Worm (Caenorhabditis elegans) whole organism, L1 larva: Measurements from ENCODE around the gene F39E9.6.

Experiments used
- ceh-82 ChIP-seq, 3 experiments: fragments of 150-350 bp in 1 of 3; sonication (generic microtip) in 2 of 3; optimal IDR thresholded peaks; 2 replicates each; lab custom pipeline; 2014 to 2017; ENCODE audit warnings: missing biosample characterization in 3 of 3, missing genetic modification characterization in 3 of 3
- dpl-1 ChIP-seq, 3 experiments: fragments of 150-350 bp in 2 of 3; sonication (generic microtip) in 1 of 3; optimal IDR thresholded peaks; 2 replicates each; lab custom pipeline; 2014 to 2017; ENCODE audit warnings: missing biosample characterization in 3 of 3, missing genetic modification characterization in 3 of 3, missing genetic modification reagents in 3 of 3
- egl-27 ChIP-seq, 2 experiments: fragments of 150-350 bp in 1 of 2; sonication (generic microtip); optimal IDR thresholded peaks; 3 replicates each; lab custom pipeline; 2017 to 2018; ENCODE audit warnings: missing biosample characterization in 2 of 2, missing genetic modification characterization in 2 of 2, missing genetic modification reagents in 2 of 2
- elt-3 ChIP-seq, 6 experiments: fragments of 150-350 bp in 1 of 6; sonication (generic microtip); optimal IDR thresholded peaks; 2 replicates each; lab custom pipeline; 2017 to 2018; ENCODE audit warnings: missing biosample characterization in 6 of 6, missing genetic modification characterization in 6 of 6, inconsistent platforms in 1 of 6
- fos-1 ChIP-seq: fragments of 150-350 bp; optimal IDR thresholded peaks from 2 replicates; lab custom pipeline; 2014; ENCODE audit warnings: missing biosample characterization, missing genetic modification characterization
- hpl-2 ChIP-seq: fragments of 150-350 bp; optimal IDR thresholded peaks from 2 replicates; lab custom pipeline; 2014; ENCODE audit warnings: missing biosample characterization, missing genetic modification reagents, missing genetic modification characterization
- nhr-77 ChIP-seq: fragments of 150-350 bp; optimal IDR thresholded peaks from 2 replicates; lab custom pipeline; 2014; ENCODE audit warnings: missing biosample characterization, missing genetic modification characterization
- nhr-84 ChIP-seq: sonication (generic microtip); optimal IDR thresholded peaks from 2 replicates; lab custom pipeline; 2017; ENCODE audit warnings: missing biosample characterization, missing genetic modification characterization
- pag-3 ChIP-seq: sonication (generic microtip); optimal IDR thresholded peaks from 2 replicates; lab custom pipeline; 2017; ENCODE audit warnings: missing genetic modification characterization, mild to moderate bottlenecking, missing compliant biosample characterization, antibody characterized with exemption, borderline replicate concordance; ENCODE audit not compliant: insufficient read depth
- unc-98 ChIP-seq: fragments of 200-800 bp; sonication (Bioruptor generic); IDR thresholded peaks from 2 replicates; pipeline ENCODE4 v1.3.6; 2022; ENCODE audit warnings: missing genetic modification characterization, missing compliant biosample characterization
- ztf-11 ChIP-seq, 2 experiments: sonication (generic microtip); optimal IDR thresholded peaks; 2 replicates each; lab custom pipeline; 2016 to 2017; ENCODE audit warnings: missing genetic modification characterization in 2 of 2, missing biosample characterization in 1 of 2, missing compliant biosample characterization in 1 of 2

DNA sequence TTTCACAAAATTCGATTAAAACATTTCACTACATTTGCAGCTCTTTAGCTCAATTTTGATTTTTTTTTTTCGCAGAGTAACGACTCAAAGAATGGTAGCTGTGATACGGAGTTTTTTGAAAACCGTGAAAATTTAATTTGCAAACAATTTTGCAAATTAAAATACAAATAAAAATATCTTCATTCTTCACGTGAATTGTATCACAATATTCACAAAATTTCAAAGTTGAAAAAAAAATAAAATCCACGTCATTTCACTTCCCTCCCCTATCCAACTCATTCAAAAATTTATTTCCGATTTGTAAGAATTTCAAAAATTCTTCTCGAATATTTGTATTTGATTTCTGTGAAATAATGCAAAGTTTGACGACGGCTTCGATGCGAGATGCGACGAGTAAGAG, 34.7 kb downstream of the F39E9.6 start, which contains the start of gene wht-4:
- TF ChIP-seq nhr-84 (no peak), dpl-1 (GFP tag; optimal IDR thresholded peaks at IDR 0.05; lab: Kevin White, UChicago) (no peak), egl-27 (tag; optimal IDR thresholded peaks at IDR 0.05; lab: Kevin White, UChicago) (no peak), nhr-77 (tag; lab: Kevin White, UChicago) (no peak), unc-98 (GFP tag; lab: Robert Waterston, UW) (no peak), hpl-2 (GFP tag; lab: Kevin White, UChicago) (no peak), pag-3 (tag; lab: Kevin White, UChicago) (no peak), fos-1 (tag; lab: Kevin White, UChicago) (no peak), elt-3 (tag; optimal IDR thresholded peaks at IDR 0.05; lab: Kevin White, UChicago) (no peak), ztf-11 (tag; optimal IDR thresholded peaks at IDR 0.05; lab: Kevin White, UChicago) (no peak), ceh-82 (tag; optimal IDR thresholded peaks at IDR 0.05; lab: Kevin White, UChicago) (no peak)
